Fruit fly (Drosophila melanogaster) whole organism, embryonic: ENCODE measurements around the gene CG16790.

Experiments used
- Ada2b ChIP-seq: fragments of 200-800 bp; sonication (Bioruptor generic); IDR thresholded peaks from 2 replicates; pipeline ENCODE4 v1.3.6; 2022; ENCODE audit warnings: missing biosample characterization, missing genetic modification characterization
- BtbVII ChIP-seq: fragments of 200-800 bp; sonication (Bioruptor generic); optimal IDR thresholded peaks from 3 replicates; lab custom pipeline; 2017; ENCODE audit warnings: missing biosample characterization, mild to moderate bottlenecking, missing genetic modification characterization
- CG10543 ChIP-seq: fragments of 200-800 bp; sonication (Bioruptor generic); optimal IDR thresholded peaks from 3 replicates; lab custom pipeline; 2017; ENCODE audit warnings: missing biosample characterization, mild to moderate bottlenecking, missing genetic modification characterization, moderate library complexity
- CG12155 ChIP-seq: fragments of 200-800 bp; sonication (Bioruptor generic); optimal IDR thresholded peaks from 3 replicates; lab custom pipeline; 2016; ENCODE audit warnings: missing biosample characterization, missing genetic modification characterization
- CG12769 ChIP-seq: fragments of 200-800 bp; sonication (Bioruptor generic); optimal IDR thresholded peaks from 2 replicates; lab custom pipeline; 2019; ENCODE audit warnings: missing biosample characterization, mild to moderate bottlenecking, missing genetic modification characterization, moderate library complexity
- CG14860 ChIP-seq: fragments of 200-800 bp; sonication (Bioruptor generic); IDR thresholded peaks from 3 replicates; pipeline ENCODE4 v1.3.6; 2022; ENCODE audit warnings: missing biosample characterization, missing genetic modification characterization; ENCODE audit not compliant: partially characterized antibody
- CG15269 ChIP-seq: fragments of 200-800 bp; sonication (Bioruptor generic); optimal IDR thresholded peaks from 2 replicates; lab custom pipeline; 2018; ENCODE audit warnings: missing biosample characterization, mild to moderate bottlenecking, missing genetic modification characterization, moderate library complexity
- CG16863 ChIP-seq: fragments of 200-800 bp; sonication (Bioruptor generic); optimal IDR thresholded peaks from 3 replicates; lab custom pipeline; 2016; ENCODE audit warnings: missing biosample characterization, missing genetic modification characterization
- CG1832 ChIP-seq: fragments of 200-800 bp; sonication (Bioruptor generic); optimal IDR thresholded peaks from 2 replicates; lab custom pipeline; 2017; ENCODE audit warnings: missing biosample characterization, mild to moderate bottlenecking, missing genetic modification characterization, inconsistent platforms
- CG2116 ChIP-seq: fragments of 200-800 bp; sonication (Bioruptor generic); optimal IDR thresholded peaks from 3 replicates; lab custom pipeline; 2018; ENCODE audit warnings: missing biosample characterization, mild to moderate bottlenecking, missing genetic modification characterization
- CG3065 ChIP-seq: fragments of 200-800 bp; sonication (Bioruptor generic); optimal IDR thresholded peaks from 2 replicates; lab custom pipeline; 2016; ENCODE audit warnings: missing biosample characterization, missing genetic modification characterization
- CG32772 ChIP-seq: fragments of 200-800 bp; sonication (Bioruptor generic); IDR thresholded peaks from 2 replicates; pipeline ENCODE4 v1.3.6; 2022; ENCODE audit warnings: missing biosample characterization, missing genetic modification characterization
- CG34376 ChIP-seq: fragments of 200-800 bp; sonication (Bioruptor generic); optimal IDR thresholded peaks from 2 replicates; lab custom pipeline; 2018; ENCODE audit warnings: missing biosample characterization, mild to moderate bottlenecking, missing genetic modification characterization
- CG3995 ChIP-seq: fragments of 200-800 bp; sonication (Bioruptor generic); optimal IDR thresholded peaks from 3 replicates; lab custom pipeline; 2016; ENCODE audit warnings: missing biosample characterization, missing genetic modification characterization
- CG8765 ChIP-seq: fragments of 200-800 bp; sonication (Bioruptor generic); IDR thresholded peaks from 2 replicates; pipeline ENCODE4 v1.3.6; 2022; ENCODE audit warnings: missing biosample characterization, missing genetic modification characterization
- CG9437 ChIP-seq: fragments of 200-800 bp; sonication (Bioruptor generic); optimal IDR thresholded peaks from 2 replicates; lab custom pipeline; 2018; ENCODE audit warnings: missing biosample characterization, mild to moderate bottlenecking, missing genetic modification characterization
- CG9876 ChIP-seq: fragments of 200-800 bp; sonication (Bioruptor generic); optimal IDR thresholded peaks from 2 replicates; lab custom pipeline; 2016; ENCODE audit warnings: missing biosample characterization, missing genetic modification characterization
- CG9932 ChIP-seq: fragments of 200-800 bp; sonication (Bioruptor generic); IDR thresholded peaks from 2 replicates; pipeline ENCODE4 v1.3.6; 2022; ENCODE audit warnings: missing biosample characterization, missing genetic modification characterization
- E2f1 ChIP-seq: fragments of 200-800 bp; sonication (Bioruptor generic); IDR thresholded peaks from 2 replicates; pipeline ENCODE4 v1.3.6; 2022; ENCODE audit warnings: missing biosample characterization, missing genetic modification characterization
- Hr51 ChIP-seq, 2 experiments: fragments of 200-800 bp; sonication (Bioruptor generic); optimal IDR thresholded peaks; 2 replicates in 1 of 2; 3 replicates in 1 of 2; lab custom pipeline; 2016 to 2018; ENCODE audit warnings: missing biosample characterization in 2 of 2, missing genetic modification characterization in 2 of 2, mild to moderate bottlenecking in 1 of 2, moderate library complexity in 1 of 2
- Hsf ChIP-seq: fragments of 200-800 bp; sonication (Bioruptor generic); optimal IDR thresholded peaks from 3 replicates; lab custom pipeline; 2016; ENCODE audit warnings: missing biosample characterization, missing genetic modification characterization
- Jarid2 ChIP-seq: fragments of 200-800 bp; sonication (Bioruptor generic); optimal IDR thresholded peaks from 3 replicates; lab custom pipeline; 2017; ENCODE audit warnings: mild to moderate bottlenecking, missing biosample characterization, missing genetic modification reagents, missing genetic modification characterization
- MBD-R2 ChIP-seq: fragments of 200-800 bp; sonication (Bioruptor generic); IDR thresholded peaks from 2 replicates; pipeline ENCODE4 v1.3.6; 2022; ENCODE audit warnings: missing biosample characterization, missing genetic modification characterization
- Neu2 ChIP-seq: fragments of 200-800 bp; sonication (Bioruptor generic); optimal IDR thresholded peaks from 3 replicates; lab custom pipeline; 2016; ENCODE audit warnings: missing biosample characterization, missing genetic modification characterization, borderline replicate concordance
- Sin3A ChIP-seq: fragments of >200 bp; optimal IDR thresholded peaks from 2 replicates; lab custom pipeline; 2018
- Sry-β ChIP-seq: fragments of 200-800 bp; sonication (Bioruptor generic); optimal IDR thresholded peaks from 2 replicates; lab custom pipeline; 2018; ENCODE audit warnings: missing biosample characterization, mild to moderate bottlenecking, missing genetic modification characterization, moderate library complexity
- Sry-δ ChIP-seq: fragments of 200-800 bp; sonication (Bioruptor generic); optimal IDR thresholded peaks from 2 replicates; lab custom pipeline; 2016; ENCODE audit warnings: missing biosample characterization, missing genetic modification characterization
- Xbp1 ChIP-seq: fragments of 200-800 bp; sonication (Bioruptor generic); optimal IDR thresholded peaks from 3 replicates; lab custom pipeline; 2016; ENCODE audit warnings: missing biosample characterization, mild to moderate bottlenecking, missing genetic modification characterization
- al ChIP-seq: fragments of 200-800 bp; sonication (Bioruptor generic); IDR thresholded peaks from 2 replicates; pipeline ENCODE4 v1.3.6; 2022; ENCODE audit warnings: missing biosample characterization, missing genetic modification characterization
- bigmax ChIP-seq: fragments of 200-800 bp; sonication (Bioruptor generic); optimal IDR thresholded peaks from 2 replicates; lab custom pipeline; 2018; ENCODE audit warnings: missing biosample characterization, mild to moderate bottlenecking, missing genetic modification characterization
- chinmo ChIP-seq: fragments of 200-800 bp; sonication (Bioruptor generic); IDR thresholded peaks from 4 replicates; pipeline ENCODE4 v1.3.6; 2022; ENCODE audit warnings: missing biosample characterization, missing genetic modification characterization; ENCODE audit not compliant: partially characterized antibody
- disco-r ChIP-seq: fragments of 200-800 bp; sonication (Bioruptor generic); optimal IDR thresholded peaks from 2 replicates; lab custom pipeline; 2016; ENCODE audit warnings: missing biosample characterization, missing genetic modification characterization
- emc ChIP-seq: fragments of 200-800 bp; sonication (Bioruptor generic); optimal IDR thresholded peaks from 2 replicates; lab custom pipeline; 2016; ENCODE audit warnings: missing biosample characterization, missing genetic modification characterization
- fd102C ChIP-seq: fragments of 200-800 bp; sonication (Bioruptor generic); optimal IDR thresholded peaks from 2 replicates; lab custom pipeline; 2018; ENCODE audit warnings: missing biosample characterization, mild to moderate bottlenecking, missing genetic modification characterization, moderate library complexity
- grau ChIP-seq: fragments of 200-800 bp; optimal IDR thresholded peaks from 3 replicates; lab custom pipeline; 2019; ENCODE audit warnings: missing biosample characterization, mild to moderate bottlenecking, missing genetic modification characterization, moderate library complexity
- jumu ChIP-seq: fragments of 200-800 bp; sonication (Bioruptor generic); optimal IDR thresholded peaks from 3 replicates; lab custom pipeline; 2016; ENCODE audit warnings: missing biosample characterization, missing genetic modification characterization
- klu ChIP-seq: fragments of 200-800 bp; sonication (Bioruptor generic); IDR thresholded peaks from 2 replicates; pipeline ENCODE4 v1.3.6; 2022; ENCODE audit warnings: missing biosample characterization, missing genetic modification characterization
- knrl ChIP-seq: fragments of 200-800 bp; sonication (Bioruptor generic); IDR thresholded peaks from 3 replicates; pipeline ENCODE4 v1.3.6; 2022; ENCODE audit warnings: missing biosample characterization, missing genetic modification characterization; ENCODE audit not compliant: partially characterized antibody
- mam ChIP-seq: fragments of 200-800 bp; sonication (Bioruptor generic); optimal IDR thresholded peaks from 3 replicates; lab custom pipeline; 2016; ENCODE audit warnings: missing biosample characterization, missing genetic modification characterization
- oc ChIP-seq: fragments of 200-800 bp; sonication (Bioruptor generic); optimal IDR thresholded peaks from 2 replicates; lab custom pipeline; 2018; ENCODE audit warnings: missing biosample characterization, mild to moderate bottlenecking, missing genetic modification characterization, moderate library complexity
- onecut ChIP-seq: fragments of 200-800 bp; sonication (Bioruptor generic); IDR thresholded peaks from 2 replicates; pipeline ENCODE4 v1.3.6; 2022; ENCODE audit warnings: missing biosample characterization, missing genetic modification characterization
- pnt ChIP-seq: fragments of 200-800 bp; sonication (Bioruptor generic); optimal IDR thresholded peaks from 3 replicates; lab custom pipeline; 2016; ENCODE audit warnings: missing biosample characterization, missing genetic modification characterization
- pzg ChIP-seq: fragments of 200-800 bp; sonication (Bioruptor generic); optimal IDR thresholded peaks from 3 replicates; lab custom pipeline; 2018; ENCODE audit warnings: missing biosample characterization, mild to moderate bottlenecking, missing genetic modification characterization, moderate library complexity
- run ChIP-seq: fragments of 200-800 bp; sonication (Bioruptor generic); optimal IDR thresholded peaks from 3 replicates; lab custom pipeline; 2018; ENCODE audit warnings: missing biosample characterization, mild to moderate bottlenecking, missing genetic modification characterization
- sc ChIP-seq, 3 experiments: fragments of >200 bp in 2 of 3; fragments of 200-800 bp in 1 of 3; sonication (Bioruptor generic) in 1 of 3; optimal IDR thresholded peaks; 2 replicates in 2 of 3; 3 replicates in 1 of 3; lab custom pipeline; 2017; ENCODE audit warnings: mild to moderate bottlenecking in 1 of 3, missing biosample characterization in 1 of 3, missing genetic modification characterization in 1 of 3, missing genetic modification reagents in 1 of 3
- tin ChIP-seq: fragments of 200-800 bp; sonication (Bioruptor generic); optimal IDR thresholded peaks from 3 replicates; lab custom pipeline; 2016; ENCODE audit warnings: missing biosample characterization, missing genetic modification characterization
- twi ChIP-seq: fragments of 200-800 bp; optimal IDR thresholded peaks from 2 replicates; lab custom pipeline; 2019; ENCODE audit warnings: missing biosample characterization, mild to moderate bottlenecking, missing genetic modification characterization, moderate library complexity
- vfl ChIP-seq: fragments of 200-800 bp; sonication (Bioruptor generic); optimal IDR thresholded peaks from 2 replicates; lab custom pipeline; 2016; ENCODE audit warnings: missing biosample characterization, missing genetic modification characterization

Gene CG16790

DNA sequence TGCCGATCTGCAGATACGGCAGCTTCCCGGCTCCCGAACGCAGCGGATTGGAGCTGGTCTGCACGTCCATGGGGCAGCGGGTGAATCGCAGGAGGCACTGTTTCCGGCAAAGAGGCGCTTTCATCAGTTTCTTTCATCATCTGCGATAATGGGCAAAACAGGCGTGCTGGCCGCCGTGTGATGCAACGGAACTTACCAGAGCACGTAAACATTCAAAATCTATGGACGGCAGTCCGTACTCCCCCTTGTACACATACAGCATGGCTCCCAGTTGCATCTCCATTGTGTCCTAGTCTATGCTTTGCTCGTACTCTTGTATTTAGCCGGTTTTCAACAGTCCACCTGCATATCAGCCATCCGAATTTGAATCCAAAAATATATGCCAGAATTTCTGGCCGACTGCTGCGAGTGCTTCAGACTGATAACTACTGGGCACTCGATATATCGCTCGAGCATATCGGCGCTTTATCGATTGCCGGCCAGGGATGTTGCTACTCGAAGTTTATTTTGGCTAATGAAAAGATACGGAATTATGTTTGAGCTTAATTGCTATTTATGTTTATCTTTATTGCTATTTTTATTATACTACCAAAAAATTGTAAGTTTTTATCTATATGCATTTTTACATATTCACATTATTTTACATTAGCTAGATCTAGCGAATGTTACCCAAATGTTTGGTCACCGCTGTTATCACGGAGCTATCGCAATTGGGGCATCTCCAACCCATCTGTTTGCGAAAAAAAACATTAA lies 6.6 kb downstream of the CG16790 start, which contains the start of the genes CG9393 and Vps45 (continued):
- TF ChIP-seq CG12155 (GFP tag; lab: Kevin White, UChicago) = peak; percentile 63
- TF ChIP-seq CG3995 (GFP tag; lab: Kevin White, UChicago) = peak; percentile 92
- peak; percentile 51 for TF ChIP-seq CG10543
- TF ChIP-seq pnt (GFP tag; lab: Kevin White, UChicago) = peak; percentile 50
- TF ChIP-seq run (tag; lab: Kevin White, UChicago) = no peak
- TF ChIP-seq CG34376 (GFP tag; lab: Kevin White, UChicago) = peak; percentile 72
- TF ChIP-seq oc (tag; lab: Kevin White, UChicago) = no peak
- TF ChIP-seq CG12769 (tag; lab: Kevin White, UChicago) = no peak
- TF ChIP-seq CG15269 (tag; lab: Kevin White, UChicago) = no peak
- TF ChIP-seq Sry-β (GFP tag; lab: Kevin White, UChicago) = peak; percentile 96
- TF ChIP-seq Ada2b (GFP tag; lab: Robert Waterston, UW) = peak; percentile 15; the same call in 1 of the 2 replicates
- TF ChIP-seq pzg (GFP tag; lab: Kevin White, UChicago) = peak; percentile 80
- TF ChIP-seq onecut = 0 out of 2 replicates have a peak, but pooled peaks have one; percentile 18
- TF ChIP-seq CG9437 (GFP tag; lab: Kevin White, UChicago) = peak; percentile 42
- TF ChIP-seq CG16863 (GFP tag; lab: Kevin White, UChicago) = peak; percentile 57
- TF ChIP-seq BtbVII (GFP tag; lab: Kevin White, UChicago) = no peak
- peak; percentile 62 for TF ChIP-seq jumu
- peak; percentile 90 for TF ChIP-seq Sry-δ
- peak; percentile 52 for TF ChIP-seq vfl (GFP tag; lab: Kevin White, UChicago)
- TF ChIP-seq Hr51 (GFP tag; optimal IDR thresholded peaks at IDR 0.05; lab: Kevin White, UChicago) = peak in 1 of 2 experiments; percentile 78
- TF ChIP-seq E2f1 (GFP tag; lab: Robert Waterston, UW) = peak; percentile 16; the same call in 1 of the 2 replicates
- TF ChIP-seq CG1832 (GFP tag; lab: Kevin White, UChicago) = no peak
- TF ChIP-seq bigmax (GFP tag; lab: Kevin White, UChicago) = no peak
- peak; percentile 5 for TF ChIP-seq Neu2 (GFP tag; lab: Kevin White, UChicago)
- peak; percentile 84 for TF ChIP-seq CG9932 (GFP tag; lab: Robert Waterston, UW)
- peak; percentile 67 for TF ChIP-seq al (GFP tag; lab: Robert Waterston, UW)
- peak; percentile 48 for TF ChIP-seq CG3065 (GFP tag; lab: Kevin White, UChicago)
- TF ChIP-seq klu = peak; percentile 54
- peak; percentile 91 for TF ChIP-seq CG14860 (GFP tag; lab: Robert Waterston, UW)
- no peak for TF ChIP-seq fd102C (GFP tag; lab: Kevin White, UChicago)
- TF ChIP-seq Jarid2 (GFP tag; lab: Kevin White, UChicago) = no peak
- TF ChIP-seq chinmo = peak; percentile 89; the same call in 3 of the 4 replicates
- TF ChIP-seq Hsf (GFP tag; lab: Kevin White, UChicago) = peak; percentile 79
- TF ChIP-seq CG9876 = peak; percentile 12
- peak; percentile 70 for TF ChIP-seq tin (GFP tag; lab: Kevin White, UChicago)
- TF ChIP-seq twi (tag; lab: Kevin White, UChicago) = peak; percentile 67
- peak; percentile 96 for TF ChIP-seq Sin3A
- peak; percentile 71 for TF ChIP-seq Xbp1
- peak; percentile 37 for TF ChIP-seq emc
- TF ChIP-seq sc (optimal IDR thresholded peaks at IDR 0.05; lab: Kevin White, UChicago) = no peak
- no peak for TF ChIP-seq sc (GFP tag; optimal IDR thresholded peaks at IDR 0.05; lab: Kevin White, UChicago)
- peak; percentile 66 for TF ChIP-seq grau (tag; lab: Kevin White, UChicago)
- TF ChIP-seq MBD-R2 (GFP tag; lab: Robert Waterston, UW) = peak; percentile 73
- TF ChIP-seq mam (GFP tag; lab: Kevin White, UChicago) = peak; percentile 79
- TF ChIP-seq CG8765 (GFP tag; lab: Robert Waterston, UW) = peak; percentile 49; the same call in 1 of the 2 replicates
- peak; percentile 65 for TF ChIP-seq CG32772 (GFP tag; lab: Robert Waterston, UW)
- peak; percentile 95 for TF ChIP-seq knrl (GFP tag; lab: Robert Waterston, UW)
- no peak for TF ChIP-seq disco-r
- TF ChIP-seq CG2116 (GFP tag; lab: Kevin White, UChicago) = peak; percentile 95
